Worm (Caenorhabditis elegans) whole organism, young adult: ENCODE measurements around the gene C16C8.7.

Experiments
- D2030.7 ChIP-seq: fragments of 200-800 bp; sonication (Bioruptor generic); IDR thresholded peaks from 2 replicates; pipeline ENCODE4 v1.3.6; 2022; ENCODE audit warnings: missing genetic modification reagents, missing genetic modification characterization, missing compliant biosample characterization
- F22D6.2 ChIP-seq: sonication (generic microtip); optimal IDR thresholded peaks from 2 replicates; lab custom pipeline; 2016; ENCODE audit warnings: mild to moderate bottlenecking, missing genetic modification characterization, missing compliant biosample characterization
- F57C9.4 ChIP-seq: sonication (generic microtip); optimal IDR thresholded peaks from 2 replicates; lab custom pipeline; 2017; ENCODE audit warnings: mild to moderate bottlenecking, missing genetic modification characterization, missing compliant biosample characterization
- K12H6.12 ChIP-seq: fragments of 200-800 bp; sonication (Bioruptor generic); optimal IDR thresholded peaks from 2 replicates; lab custom pipeline; 2018; ENCODE audit warnings: mild to moderate bottlenecking, missing genetic modification characterization, missing compliant biosample characterization
- Y79H2A.3 ChIP-seq: fragments of 200-800 bp; sonication (Bioruptor generic); conservative IDR thresholded peaks from 2 replicates; pipeline ENCODE4 v1.3.6; 2022; ENCODE audit warnings: missing genetic modification reagents, missing genetic modification characterization, missing compliant biosample characterization
- akir-1 ChIP-seq: fragments of 200-800 bp; sonication (Bioruptor generic); optimal IDR thresholded peaks from 2 replicates; lab custom pipeline; 2018; ENCODE audit warnings: mild to moderate bottlenecking, missing genetic modification characterization, moderate library complexity, missing compliant biosample characterization
- ama-1 ChIP-seq, 3 experiments: fragments of 150-350 bp in 1 of 3; sonication (generic microtip) in 2 of 3; optimal IDR thresholded peaks; 2 replicates each; lab custom pipeline; 2014 to 2018; ENCODE audit warnings: missing biosample characterization in 2 of 3, missing genetic modification characterization in 2 of 3, missing genetic modification reagents in 2 of 3
- aptf-2 ChIP-seq: fragments of 200-800 bp; sonication (Bioruptor generic); conservative IDR thresholded peaks from 2 replicates; pipeline ENCODE4 v1.3.6; 2022; ENCODE audit warnings: missing genetic modification reagents, missing genetic modification characterization, missing compliant biosample characterization
- athp-1 ChIP-seq: sonication (generic microtip); optimal IDR thresholded peaks from 2 replicates; lab custom pipeline; 2017; ENCODE audit warnings: mild to moderate bottlenecking, missing genetic modification characterization, missing compliant biosample characterization
- ccch-3 ChIP-seq: fragments of 200-800 bp; sonication (Bioruptor generic); optimal IDR thresholded peaks from 2 replicates; lab custom pipeline; 2018; ENCODE audit warnings: mild to moderate bottlenecking, missing genetic modification characterization, missing compliant biosample characterization
- cebp-2 ChIP-seq: fragments of 200-800 bp; sonication (Bioruptor generic); IDR thresholded peaks from 2 replicates; pipeline ENCODE4 v1.3.6; 2022; ENCODE audit warnings: missing genetic modification characterization, missing compliant biosample characterization
- ceh-27 ChIP-seq: fragments of 200-800 bp; sonication (Bioruptor generic); optimal IDR thresholded peaks from 2 replicates; lab custom pipeline; 2018; ENCODE audit warnings: mild to moderate bottlenecking, missing genetic modification characterization, moderate library complexity, missing compliant biosample characterization
- ceh-40 ChIP-seq: fragments of 200-800 bp; sonication (Bioruptor generic); IDR thresholded peaks from 2 replicates; pipeline ENCODE4 v1.3.6; 2022; ENCODE audit warnings: missing genetic modification characterization, missing compliant biosample characterization
- chd-7 ChIP-seq: sonication (generic microtip); optimal IDR thresholded peaks from 2 replicates; lab custom pipeline; 2016; ENCODE audit warnings: mild to moderate bottlenecking, missing genetic modification characterization, moderate library complexity, missing compliant biosample characterization
- dpff-1 ChIP-seq: sonication (generic microtip); optimal IDR thresholded peaks from 2 replicates; lab custom pipeline; 2017; ENCODE audit warnings: mild to moderate bottlenecking, missing genetic modification characterization, missing compliant biosample characterization
- egrh-3 ChIP-seq: fragments of 200-800 bp; sonication (Bioruptor generic); IDR thresholded peaks from 2 replicates; pipeline ENCODE4 v1.3.6; 2022; ENCODE audit warnings: missing genetic modification reagents, missing genetic modification characterization, missing compliant biosample characterization
- hmg-1.2 ChIP-seq: fragments of 200-800 bp; sonication (Bioruptor generic); IDR thresholded peaks from 2 replicates; pipeline ENCODE4 v1.3.6; 2022; ENCODE audit warnings: missing genetic modification reagents, missing genetic modification characterization, missing compliant biosample characterization
- hmg-20 ChIP-seq: fragments of 200-800 bp; sonication (Bioruptor generic); IDR thresholded peaks from 2 replicates; pipeline ENCODE4 v1.3.6; 2022; ENCODE audit warnings: missing genetic modification reagents, missing genetic modification characterization, missing compliant biosample characterization
- hrde-1 ChIP-seq: sonication (generic microtip); optimal IDR thresholded peaks from 2 replicates; lab custom pipeline; 2016; ENCODE audit warnings: missing genetic modification characterization, mild to moderate bottlenecking, missing compliant biosample characterization, moderate library complexity, missing genotype, missing genetic modification reagents, borderline replicate concordance
- lag-1 ChIP-seq: fragments of 200-800 bp; sonication (Bioruptor generic); IDR thresholded peaks from 2 replicates; pipeline ENCODE4 v1.3.6; 2022; ENCODE audit warnings: missing genetic modification reagents, missing genetic modification characterization, missing compliant biosample characterization
- let-607 ChIP-seq, 2 experiments: fragments of 200-800 bp in 1 of 2; sonication (Bioruptor generic) in 1 of 2; sonication (generic microtip) in 1 of 2; optimal IDR thresholded peaks; 2 replicates each; lab custom pipeline; 2016 to 2018; ENCODE audit warnings: mild to moderate bottlenecking in 2 of 2, missing compliant biosample characterization in 2 of 2, missing genetic modification characterization in 2 of 2, moderate library complexity in 2 of 2, missing genotype in 1 of 2
- lin-35 ChIP-seq, 3 experiments: fragments of 150-350 bp in 2 of 3; sonication (generic microtip) in 1 of 3; optimal IDR thresholded peaks; 2 replicates each; lab custom pipeline; 2014 to 2018; ENCODE audit warnings: missing biosample characterization in 3 of 3, missing genetic modification characterization in 3 of 3, missing genetic modification reagents in 3 of 3
- lsy-27 ChIP-seq: sonication (generic microtip); optimal IDR thresholded peaks from 2 replicates; lab custom pipeline; 2017; ENCODE audit warnings: missing genetic modification characterization, mild to moderate bottlenecking, missing compliant biosample characterization, antibody characterized with exemption, missing genotype, borderline replicate concordance; ENCODE audit not compliant: insufficient read depth
- madf-10 ChIP-seq: sonication (generic microtip); optimal IDR thresholded peaks from 2 replicates; lab custom pipeline; 2016; ENCODE audit warnings: mild to moderate bottlenecking, missing genetic modification characterization, missing compliant biosample characterization
- madf-8 ChIP-seq: fragments of 200-800 bp; sonication (Bioruptor generic); conservative IDR thresholded peaks from 2 replicates; pipeline ENCODE4 v1.3.6; 2022; ENCODE audit warnings: missing genetic modification reagents, missing genetic modification characterization, missing compliant biosample characterization
- mcd-1 ChIP-seq: fragments of 200-800 bp; sonication (Bioruptor generic); IDR thresholded peaks from 2 replicates; pipeline ENCODE4 v1.3.6; 2022; ENCODE audit warnings: missing genetic modification reagents, missing genetic modification characterization, missing compliant biosample characterization
- mel-28 ChIP-seq: sonication (generic microtip); optimal IDR thresholded peaks from 2 replicates; lab custom pipeline; 2016; ENCODE audit warnings: borderline replicate concordance, mild to moderate bottlenecking, missing genetic modification characterization, missing compliant biosample characterization
- nfya-2 ChIP-seq: fragments of 200-800 bp; sonication (Bioruptor generic); IDR thresholded peaks from 2 replicates; pipeline ENCODE4 v1.3.6; 2022; ENCODE audit warnings: missing genetic modification reagents, missing genetic modification characterization, missing compliant biosample characterization
- nhr-179 ChIP-seq: sonication (generic microtip); optimal IDR thresholded peaks from 2 replicates; lab custom pipeline; 2016; ENCODE audit warnings: mild to moderate bottlenecking, missing genetic modification characterization, missing compliant biosample characterization
- nhr-27 ChIP-seq: fragments of 200-800 bp; sonication (Bioruptor generic); optimal IDR thresholded peaks from 2 replicates; lab custom pipeline; 2018; ENCODE audit warnings: mild to moderate bottlenecking, missing genetic modification characterization, moderate library complexity, missing compliant biosample characterization
- snpc-1.3 ChIP-seq: sonication (generic microtip); optimal IDR thresholded peaks from 2 replicates; lab custom pipeline; 2017; ENCODE audit warnings: missing genetic modification characterization, mild to moderate bottlenecking, missing compliant biosample characterization, antibody characterized with exemption, moderate library complexity, missing genotype, missing genetic modification reagents; ENCODE audit not compliant: insufficient read depth
- snpc-3.4 ChIP-seq: sonication (generic microtip); optimal IDR thresholded peaks from 2 replicates; lab custom pipeline; 2017; ENCODE audit warnings: missing genetic modification characterization, mild to moderate bottlenecking, missing compliant biosample characterization, antibody characterized with exemption, moderate library complexity, missing genotype, missing genetic modification reagents
- snpc-4 ChIP-seq, 5 experiments: fragments of 150-350 bp in 1 of 5; sonication (generic microtip) in 4 of 5; optimal IDR thresholded peaks; 2 replicates each; lab custom pipeline; 2014 to 2018; ENCODE audit warnings: missing genetic modification characterization in 5 of 5, missing biosample characterization in 3 of 5, antibody characterized with exemption in 2 of 5, mild to moderate bottlenecking in 2 of 5, missing compliant biosample characterization in 2 of 5, missing genotype in 2 of 5, moderate library complexity in 2 of 5, missing genetic modification reagents in 1 of 5
- sptf-2 ChIP-seq: fragments of 200-800 bp; sonication (Bioruptor generic); optimal IDR thresholded peaks from 2 replicates; lab custom pipeline; 2018; ENCODE audit warnings: mild to moderate bottlenecking, missing genetic modification characterization, missing compliant biosample characterization
- zfh-2 ChIP-seq: fragments of 200-800 bp; sonication (Bioruptor generic); conservative IDR thresholded peaks from 2 replicates; pipeline ENCODE4 v1.3.6; 2022; ENCODE audit warnings: missing genetic modification reagents, missing genetic modification characterization, missing compliant biosample characterization
- zim-3 ChIP-seq: sonication (generic microtip); optimal IDR thresholded peaks from 2 replicates; lab custom pipeline; 2017; ENCODE audit warnings: mild to moderate bottlenecking, missing genetic modification characterization, moderate library complexity, missing compliant biosample characterization
- ztf-28 ChIP-seq: fragments of 200-800 bp; sonication (Bioruptor generic); IDR thresholded peaks from 2 replicates; pipeline ENCODE4 v1.3.6; 2022; ENCODE audit warnings: missing genetic modification reagents, missing genetic modification characterization, missing compliant biosample characterization

C16C8.7 gene

ce11 chrII:3428158-3428704, 31.7 kb downstream of the C16C8.7 start (continued):
- no peak for TF ChIP-seq mel-28 (tag; lab: Kevin White, UChicago)
- TF ChIP-seq lsy-27 = no peak
- no peak for TF ChIP-seq D2030.7 (GFP tag; lab: Robert Waterston, UW)
- no peak for TF ChIP-seq dpff-1 (tag; lab: Kevin White, UChicago)
- TF ChIP-seq athp-1 = no peak
- TF ChIP-seq akir-1 (GFP tag; lab: Kevin White, UChicago) = no peak
- TF ChIP-seq egrh-3 = peak; percentile 57
- TF ChIP-seq zim-3 (tag; lab: Kevin White, UChicago) = no peak
- no peak for TF ChIP-seq snpc-4 (GFP tag; optimal IDR thresholded peaks at IDR 0.05; lab: Kevin White, UChicago)
- TF ChIP-seq snpc-4 (tag; optimal IDR thresholded peaks at IDR 0.05; lab: Kevin White, UChicago) = no peak
- no peak for TF ChIP-seq nhr-27 (tag; lab: Kevin White, UChicago)
- TF ChIP-seq zfh-2 = peak; percentile 92
- peak; percentile 56 for TF ChIP-seq ceh-27 (GFP tag; lab: Kevin White, UChicago)
- no peak for TF ChIP-seq ccch-3 (GFP tag; lab: Kevin White, UChicago)
- no peak for TF ChIP-seq madf-8
- TF ChIP-seq nhr-179 (tag; lab: Kevin White, UChicago) = no peak
- peak; percentile 55; the same call in 1 of the 2 replicates for TF ChIP-seq hmg-1.2
- TF ChIP-seq snpc-3.4 (tag; lab: Kevin White, UChicago) = no peak
- no peak for TF ChIP-seq snpc-1.3
- no peak for TF ChIP-seq F57C9.4 (tag; lab: Kevin White, UChicago)
- no peak for TF ChIP-seq ama-1 (optimal IDR thresholded peaks at IDR 0.05; lab: Kevin White, UChicago)
- no peak for TF ChIP-seq ama-1 (GFP tag; optimal IDR thresholded peaks at IDR 0.05; lab: Kevin White, UChicago)

ce11 chrII:3425433-3425832, 34.5 kb downstream of the C16C8.7 start, which contains the start of gene nep-11:
Gene nep-11, minus strand, starts transcription at chrII:3425533.
- TF ChIP-seq aptf-2 (GFP tag; lab: Robert Waterston, UW) = no peak
- TF ChIP-seq hmg-20 (GFP tag; lab: Robert Waterston, UW) = no peak
- TF ChIP-seq lag-1 (GFP tag; lab: Robert Waterston, UW) = no peak
- no peak for TF ChIP-seq F22D6.2 (tag; lab: Kevin White, UChicago)
- no peak for TF ChIP-seq nhr-27 (tag; lab: Kevin White, UChicago)
- TF ChIP-seq cebp-2 (GFP tag; lab: Robert Waterston, UW) = no peak
- no peak for TF ChIP-seq ztf-28
- TF ChIP-seq madf-10 = no peak
- TF ChIP-seq Y79H2A.3 (GFP tag; lab: Robert Waterston, UW) = no peak
- no peak for TF ChIP-seq K12H6.12
- no peak for TF ChIP-seq mcd-1 (GFP tag; lab: Robert Waterston, UW)
- TF ChIP-seq chd-7 (tag; lab: Kevin White, UChicago) = no peak
- no peak for TF ChIP-seq ceh-40
- no peak for TF ChIP-seq nfya-2 (GFP tag; lab: Robert Waterston, UW)
- TF ChIP-seq sptf-2 (GFP tag; lab: Kevin White, UChicago) = no peak
- TF ChIP-seq hrde-1 = no peak
- TF ChIP-seq lin-35 (GFP tag; optimal IDR thresholded peaks at IDR 0.05; lab: Kevin White, UChicago) = no peak
- TF ChIP-seq let-607 (tag; optimal IDR thresholded peaks at IDR 0.05; lab: Kevin White, UChicago) = no peak
